Worm (Caenorhabditis elegans): ENCODE results near the gene snf-11.

The snf-11 gene

DNA sequence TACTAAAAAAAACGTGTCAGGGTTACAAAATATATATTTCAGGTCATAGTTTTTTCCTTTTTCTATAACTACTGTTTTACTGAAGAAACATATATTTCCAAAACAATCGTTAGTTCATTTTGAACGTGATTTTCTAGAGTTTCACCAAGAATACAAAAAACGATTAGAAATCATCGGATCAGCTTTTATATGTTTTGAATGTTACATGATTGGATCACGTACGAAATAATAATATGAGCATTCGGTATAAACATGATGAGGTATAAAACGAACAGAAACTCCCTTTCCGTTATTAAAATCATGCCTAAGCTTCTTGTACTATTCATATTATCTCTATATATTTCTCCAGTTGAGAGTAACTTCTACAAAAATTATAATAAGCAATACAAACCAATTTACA is 35.4 kb downstream of the snf-11 start, which contains the start of gene clec-223:
Gene clec-223 (plus strand): TSS at position 301 of the 400 bp plus-strand sequence.
- TF ChIP-seq irx-1 (tag; optimal IDR thresholded peaks at IDR 0.05) = no peak
- TF ChIP-seq elt-3 (tag; optimal IDR thresholded peaks at IDR 0.05) = no peak

DNA sequence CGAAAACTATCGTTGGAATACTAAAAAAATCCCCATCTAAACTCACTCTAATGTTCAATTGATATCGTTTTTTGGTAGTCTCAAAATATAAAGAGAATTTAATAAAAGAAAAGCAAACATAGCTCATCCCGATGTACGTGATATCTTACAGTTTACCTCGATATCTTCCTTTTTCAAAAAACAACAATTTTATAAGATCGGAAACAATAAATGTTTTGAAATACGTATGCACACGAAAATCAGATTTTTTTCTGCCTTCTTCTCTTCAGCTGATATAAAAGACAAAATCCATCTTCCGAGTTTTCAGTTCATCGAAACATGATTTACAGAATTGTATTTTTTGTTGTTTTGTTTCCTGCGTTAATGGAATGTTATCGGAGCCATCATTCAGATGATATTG is 37.2 kb downstream of the snf-11 start, which contains the start of gene clec-222:
Gene clec-222 (plus strand): TSS at position 301 of the 400 bp plus-strand sequence.
- no peak for TF ChIP-seq nhr-19 (GFP tag; conservative IDR thresholded peaks at IDR 0.05)
- no peak for TF ChIP-seq ces-1 (GFP tag; optimal IDR thresholded peaks at IDR 0.05)
- no peak for TF ChIP-seq nhr-76 (tag; optimal IDR thresholded peaks at IDR 0.05)
- no peak for TF ChIP-seq ceh-8 (GFP tag; optimal IDR thresholded peaks at IDR 0.05)
- no peak for TF ChIP-seq blmp-1 (tag; optimal IDR thresholded peaks at IDR 0.05)
- no peak for TF ChIP-seq unc-62 (GFP tag; optimal IDR thresholded peaks at IDR 0.05)
- no peak for TF ChIP-seq nhr-90 (tag; optimal IDR thresholded peaks at IDR 0.05; ENCODE audit: poor library complexity)
- TF ChIP-seq mep-1 (tag; optimal IDR thresholded peaks at IDR 0.05) = no peak
- no peak for TF ChIP-seq Y116A8C.19 (tag; optimal IDR thresholded peaks at IDR 0.05; ENCODE audit: borderline replicate concordance)

DNA sequence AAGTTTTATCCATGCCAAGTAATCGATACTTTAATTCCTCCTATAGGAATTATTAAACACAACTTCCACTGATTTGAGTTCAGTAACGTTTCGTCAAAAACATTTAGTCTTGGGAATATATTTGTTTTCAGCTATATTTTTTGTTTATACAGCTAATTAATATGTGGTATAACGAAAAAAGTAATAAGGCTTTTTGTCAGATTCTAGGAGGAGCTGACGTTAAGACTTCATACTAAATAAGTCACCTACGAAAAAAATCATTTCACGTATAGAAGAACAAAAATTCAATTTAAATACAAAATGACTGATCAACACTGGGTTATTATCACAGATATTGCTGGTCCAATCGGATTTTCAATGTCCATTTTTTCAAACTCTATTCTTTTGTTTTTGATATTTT is 39.5 kb downstream of the snf-11 start, which contains the start of gene str-115:
Gene str-115 (plus strand): TSS at position 301 of the 400 bp plus-strand sequence.
- TF ChIP-seq lin-14 (GFP tag; optimal IDR thresholded peaks at IDR 0.05) = no peak
- no peak for TF ChIP-seq sup-37 (GFP tag; optimal IDR thresholded peaks at IDR 0.05)
- TF ChIP-seq vab-15 (tag; optimal IDR thresholded peaks at IDR 0.05) = no peak
- TF ChIP-seq mdl-1 (tag; optimal IDR thresholded peaks at IDR 0.05) = no peak
- no peak for TF ChIP-seq unc-30 (tag; optimal IDR thresholded peaks at IDR 0.05)
- TF ChIP-seq hlh-4 (tag; optimal IDR thresholded peaks at IDR 0.05) = no peak
- no peak for TF ChIP-seq dsc-1 (tag; optimal IDR thresholded peaks at IDR 0.05)
- TF ChIP-seq tbx-2 (tag; optimal IDR thresholded peaks at IDR 0.05) = no peak
- TF ChIP-seq pag-3 (tag; optimal IDR thresholded peaks at IDR 0.05; ENCODE audit: borderline replicate concordance, insufficient read depth) = no peak
- no peak for TF ChIP-seq ztf-4 (tag; optimal IDR thresholded peaks at IDR 0.05)
- TF ChIP-seq ama-1 (optimal IDR thresholded peaks at IDR 0.05) = no peak
- no peak for TF ChIP-seq dpl-1 (GFP tag; optimal IDR thresholded peaks at IDR 0.05)
- TF ChIP-seq egl-27 (tag; optimal IDR thresholded peaks at IDR 0.05) = no peak
- TF ChIP-seq snu-23 (GFP tag; optimal IDR thresholded peaks at IDR 0.05) = no peak
- no peak for TF ChIP-seq efl-3 (GFP tag; optimal IDR thresholded peaks at IDR 0.05)
- TF ChIP-seq blmp-1 (tag; optimal IDR thresholded peaks at IDR 0.05) = no peak
- TF ChIP-seq unc-62 (GFP tag; optimal IDR thresholded peaks at IDR 0.05) = no peak
- no peak for TF ChIP-seq lin-35 (GFP tag; optimal IDR thresholded peaks at IDR 0.05)
- TF ChIP-seq irx-1 (tag; optimal IDR thresholded peaks at IDR 0.05) = no peak
- no peak for TF ChIP-seq grh-1 (GFP tag; IDR thresholded peaks at IDR 0.05)

DNA sequence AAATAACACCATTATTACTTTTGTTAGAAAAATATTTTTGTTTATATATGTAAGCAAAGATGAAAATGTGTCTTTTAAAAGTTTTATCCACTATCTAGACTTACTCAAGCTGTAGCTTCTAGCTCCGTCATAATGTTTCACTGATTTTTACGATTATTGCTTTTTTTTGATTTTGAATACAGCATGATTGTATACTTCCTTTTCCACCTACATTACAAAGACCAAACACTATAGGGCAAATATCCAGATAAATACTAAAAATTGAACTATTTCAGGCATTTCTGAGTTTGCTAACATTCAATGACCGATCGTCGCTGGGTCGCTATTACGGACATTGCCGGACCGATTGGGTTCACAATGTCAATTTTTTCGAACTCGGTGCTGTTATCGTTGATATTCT is 41.6 kb downstream of the snf-11 start, which contains the start of gene str-116:
Gene str-116 (plus strand): TSS at position 301 of the 400 bp plus-strand sequence.
- TF ChIP-seq ztf-4 (tag; optimal IDR thresholded peaks at IDR 0.05) = no peak
- TF ChIP-seq aly-2 (tag; optimal IDR thresholded peaks at IDR 0.05) = no peak
- no peak for TF ChIP-seq ceh-88 (GFP tag; IDR thresholded peaks at IDR 0.05)
- TF ChIP-seq zip-4 (GFP tag; optimal IDR thresholded peaks at IDR 0.05) = no peak
- no peak for TF ChIP-seq lin-35 (GFP tag; optimal IDR thresholded peaks at IDR 0.05)
- TF ChIP-seq fkh-8 (tag; optimal IDR thresholded peaks at IDR 0.05) = no peak
- no peak for TF ChIP-seq ztf-11 (tag; optimal IDR thresholded peaks at IDR 0.05)
- no peak for TF ChIP-seq ceh-63 (GFP tag; optimal IDR thresholded peaks at IDR 0.05)
- TF ChIP-seq grh-1 (GFP tag; IDR thresholded peaks at IDR 0.05) = no peak
- no peak for TF ChIP-seq fkh-4 (tag; optimal IDR thresholded peaks at IDR 0.05; ENCODE audit: borderline replicate concordance)

Data from whole organism, L1 larva.